Fruit fly (Drosophila melanogaster): Measurements from ENCODE around the gene mRpL47.
A peak's percentile ranks its signal among the peaks of the same experiment; 100 is the strongest.

The mRpL47 gene

dm6 chr3R:9496748-9497147 is 19.0 kb downstream of the mRpL47 start (continued):
- TF ChIP-seq CG4617 (GFP tag; optimal IDR thresholded peaks at IDR 0.05; ENCODE audit: borderline replicate concordance) (no peak), CG4707 (GFP tag; optimal IDR thresholded peaks at IDR 0.05) (no peak), abd-A (tag; optimal IDR thresholded peaks at IDR 0.05) (no peak), CG3995 (GFP tag; optimal IDR thresholded peaks at IDR 0.05) (peak; percentile 59), CG5180 (GFP tag; optimal IDR thresholded peaks at IDR 0.05) (no peak), CG5953 (GFP tag; IDR thresholded peaks at IDR 0.05) (no peak), maf-S (GFP tag; optimal IDR thresholded peaks at IDR 0.05) (peak; percentile 81), PHDP (tag; optimal IDR thresholded peaks at IDR 0.05) (peak; percentile 58), B-H1 (GFP tag; IDR thresholded peaks at IDR 0.05) (no peak), crc (GFP tag; optimal IDR thresholded peaks at IDR 0.05) (peak; percentile 68), CG10209 (GFP tag; optimal IDR thresholded peaks at IDR 0.05) (peak; percentile 61), CG3838 (GFP tag; optimal IDR thresholded peaks at IDR 0.05) (peak; percentile 33), pfk (GFP tag; optimal IDR thresholded peaks at IDR 0.05) (peak; percentile 62), YL-1 (GFP tag; optimal IDR thresholded peaks at IDR 0.05) (peak; percentile 34), CG3407 (GFP tag; optimal IDR thresholded peaks at IDR 0.05) (peak; percentile 29), CG12071 (GFP tag; optimal IDR thresholded peaks at IDR 0.05) (no peak), CG14860 (GFP tag; IDR thresholded peaks at IDR 0.05; ENCODE audit: partially characterized antibody) (peak; percentile 61; the same call in 1 of the 3 replicates), Atf6 (GFP tag; IDR thresholded peaks at IDR 0.05) (0 out of 2 replicates have a peak, but pooled peaks have one; percentile 30), CG17359 (tag; optimal IDR thresholded peaks at IDR 0.05) (peak; percentile 64), croc (GFP tag; conservative IDR thresholded peaks at IDR 0.05) (peak; percentile 30; the same call in 1 of the 3 replicates), Doc2 (GFP tag; IDR thresholded peaks at IDR 0.05) (no peak), HLH4C (GFP tag; IDR thresholded peaks at IDR 0.05; ENCODE audit: partially characterized antibody) (peak; percentile 80), Hand (GFP tag; optimal IDR thresholded peaks at IDR 0.05) (no peak), CG32532 (GFP tag; IDR thresholded peaks at IDR 0.05) (peak; percentile 74), ham (GFP tag; IDR thresholded peaks at IDR 0.05) (no peak; the same call in 1 of the 2 replicates), nom (GFP tag; optimal IDR thresholded peaks at IDR 0.05) (peak; percentile 20), schlank (tag; optimal IDR thresholded peaks at IDR 0.05) (peak; percentile 58), CG12104 (GFP tag; optimal IDR thresholded peaks at IDR 0.05) (no peak), CG12236 (GFP tag; optimal IDR thresholded peaks at IDR 0.05) (peak; percentile 12), Six4 (GFP tag; optimal IDR thresholded peaks at IDR 0.05) (peak; percentile 20), CG3281 (GFP tag; optimal IDR thresholded peaks at IDR 0.05) (peak; percentile 13), dmrt11E (tag; optimal IDR thresholded peaks at IDR 0.05) (peak; percentile 46), C15 (GFP tag; IDR thresholded peaks at IDR 0.05) (no peak), CG16863 (GFP tag; optimal IDR thresholded peaks at IDR 0.05) (peak; percentile 42), mld (GFP tag; IDR thresholded peaks at IDR 0.05; ENCODE audit: partially characterized antibody) (peak; percentile 36; the same call in 1 of the 3 replicates), CG9797 (GFP tag; optimal IDR thresholded peaks at IDR 0.05) (peak; percentile 1), klu (GFP tag; IDR thresholded peaks at IDR 0.05) (peak; percentile 37; the same call in 1 of the 2 replicates), ind (GFP tag; optimal IDR thresholded peaks at IDR 0.05) (peak; percentile 75), chn (GFP tag; optimal IDR thresholded peaks at IDR 0.05) (peak; percentile 67), CG14050 (GFP tag; IDR thresholded peaks at IDR 0.05) (no peak), D19A (tag; optimal IDR thresholded peaks at IDR 0.05) (no peak), CG17328 (GFP tag; IDR thresholded peaks at IDR 0.05) (no peak), CG11247 (GFP tag; IDR thresholded peaks at IDR 0.05) (peak; percentile 73), dati (GFP tag; IDR thresholded peaks at IDR 0.05) (no peak), unpg (GFP tag; optimal IDR thresholded peaks at IDR 0.05) (peak; percentile 62), wek (GFP tag; optimal IDR thresholded peaks at IDR 0.05) (peak; percentile 19), CHES-1-like (GFP tag; optimal IDR thresholded peaks at IDR 0.05) (peak; percentile 82), CG6272 (GFP tag; IDR thresholded peaks at IDR 0.05) (peak; percentile 70), wdn (GFP tag; IDR thresholded peaks at IDR 0.05) (peak; percentile 46; the same call in 1 of the 2 replicates), gcm2 (GFP tag; optimal IDR thresholded peaks at IDR 0.05) (peak; percentile 49), CG11560 (tag; IDR thresholded peaks at IDR 0.05) (peak; percentile 75; the same call in 2 of the 3 replicates)
